Worm (Caenorhabditis elegans) whole organism, L2 larva: ENCODE data around the gene F07G11.4.

Experiments
- C34F6.9 ChIP-seq: fragments of 150-350 bp; optimal IDR thresholded peaks from 2 replicates; lab custom pipeline; 2014; ENCODE audit warnings: missing biosample characterization, missing genetic modification characterization
- F13H6.1 ChIP-seq: sonication (generic microtip); optimal IDR thresholded peaks from 2 replicates; lab custom pipeline; 2016; ENCODE audit warnings: missing genetic modification characterization, missing compliant biosample characterization
- R02D3.7 ChIP-seq: fragments of 150-350 bp; optimal IDR thresholded peaks from 2 replicates; lab custom pipeline; 2014; ENCODE audit warnings: missing biosample characterization, missing genetic modification characterization
- Y55F3AM.14 ChIP-seq: fragments of 200-800 bp; sonication (Bioruptor generic); optimal IDR thresholded peaks from 2 replicates; lab custom pipeline; 2018; ENCODE audit warnings: mild to moderate bottlenecking, missing genetic modification characterization, missing compliant biosample characterization
- ZK546.5 ChIP-seq: sonication (generic microtip); optimal IDR thresholded peaks from 2 replicates; lab custom pipeline; 2017; ENCODE audit warnings: missing biosample characterization, missing genetic modification characterization
- alr-1 ChIP-seq: fragments of 150-350 bp; optimal IDR thresholded peaks from 2 replicates; lab custom pipeline; 2014; ENCODE audit warnings: missing biosample characterization, missing genetic modification characterization
- aly-2 ChIP-seq: fragments of 150-350 bp; optimal IDR thresholded peaks from 2 replicates; lab custom pipeline; 2014; ENCODE audit warnings: missing biosample characterization, missing genetic modification characterization
- ama-1 ChIP-seq: fragments of 150-350 bp; optimal IDR thresholded peaks from 2 replicates; lab custom pipeline; 2018; ENCODE audit warnings: inconsistent platforms
- blmp-1 ChIP-seq: sonication (generic microtip); optimal IDR thresholded peaks from 2 replicates; lab custom pipeline; 2017; ENCODE audit warnings: missing genetic modification characterization, mild to moderate bottlenecking, missing compliant biosample characterization, antibody characterized with exemption, moderate library complexity; ENCODE audit not compliant: insufficient read depth
- ceh-82 ChIP-seq: fragments of 150-350 bp; optimal IDR thresholded peaks from 2 replicates; lab custom pipeline; 2014; ENCODE audit warnings: missing biosample characterization, missing genetic modification characterization
- crh-2 ChIP-seq: sonication (generic microtip); optimal IDR thresholded peaks from 2 replicates; lab custom pipeline; 2017; ENCODE audit warnings: missing biosample characterization, missing genetic modification characterization
- dmd-4 ChIP-seq: sonication (generic microtip); optimal IDR thresholded peaks from 2 replicates; lab custom pipeline; 2017; ENCODE audit warnings: missing biosample characterization, missing genetic modification characterization
- elt-1 ChIP-seq: fragments of 150-350 bp; optimal IDR thresholded peaks from 2 replicates; lab custom pipeline; 2014; ENCODE audit warnings: missing biosample characterization, missing genetic modification characterization
- elt-3 ChIP-seq: sonication (generic microtip); optimal IDR thresholded peaks from 2 replicates; lab custom pipeline; 2017; ENCODE audit warnings: missing biosample characterization, missing genetic modification characterization
- fos-1 ChIP-seq: fragments of 150-350 bp; optimal IDR thresholded peaks from 2 replicates; lab custom pipeline; 2014; ENCODE audit warnings: missing biosample characterization, missing genetic modification characterization
- lin-13 ChIP-seq: fragments of 150-350 bp; optimal IDR thresholded peaks from 2 replicates; lab custom pipeline; 2014; ENCODE audit warnings: missing biosample characterization, missing genetic modification reagents, missing genetic modification characterization
- lin-39 ChIP-seq: fragments of 150-350 bp; optimal IDR thresholded peaks from 2 replicates; lab custom pipeline; 2014; ENCODE audit warnings: missing biosample characterization, missing genetic modification reagents, missing genetic modification characterization
- mbf-1 ChIP-seq: sonication (generic microtip); optimal IDR thresholded peaks from 2 replicates; lab custom pipeline; 2017; ENCODE audit warnings: missing biosample characterization, missing genetic modification characterization
- nhr-10 ChIP-seq: sonication (generic microtip); optimal IDR thresholded peaks from 2 replicates; lab custom pipeline; 2017; ENCODE audit warnings: missing biosample characterization, missing genetic modification characterization
- nhr-11 ChIP-seq: fragments of 150-350 bp; optimal IDR thresholded peaks from 2 replicates; lab custom pipeline; 2014; ENCODE audit warnings: missing biosample characterization, missing genetic modification characterization
- nhr-12 ChIP-seq: fragments of 150-350 bp; optimal IDR thresholded peaks from 2 replicates; lab custom pipeline; 2014; ENCODE audit warnings: missing biosample characterization, missing genetic modification characterization
- nhr-129 ChIP-seq: fragments of 150-350 bp; optimal IDR thresholded peaks from 2 replicates; lab custom pipeline; 2014; ENCODE audit warnings: missing biosample characterization, missing genetic modification characterization
- nhr-25 ChIP-seq: fragments of 150-350 bp; sonication (generic microtip); optimal IDR thresholded peaks from 3 replicates; lab custom pipeline; 2014; ENCODE audit warnings: missing biosample characterization, missing genetic modification characterization
- nhr-6 ChIP-seq: fragments of 150-350 bp; optimal IDR thresholded peaks from 2 replicates; lab custom pipeline; 2014; ENCODE audit warnings: missing biosample characterization, missing genetic modification characterization
- peb-1 ChIP-seq: fragments of 150-350 bp; optimal IDR thresholded peaks from 2 replicates; lab custom pipeline; 2014; ENCODE audit warnings: missing biosample characterization, missing genetic modification characterization
- skn-1 ChIP-seq: sonication (generic microtip); optimal IDR thresholded peaks from 2 replicates; lab custom pipeline; 2017; ENCODE audit warnings: missing biosample characterization, missing genetic modification characterization
- sma-3 ChIP-seq: sonication (generic microtip); optimal IDR thresholded peaks from 2 replicates; lab custom pipeline; 2016; ENCODE audit warnings: missing genetic modification reagents, missing genetic modification characterization, missing compliant biosample characterization
- sma-9 ChIP-seq, 2 experiments: fragments of 150-350 bp in 1 of 2; sonication (generic microtip) in 1 of 2; optimal IDR thresholded peaks; 2 replicates each; lab custom pipeline; 2014 to 2016; ENCODE audit warnings: missing genetic modification characterization in 2 of 2, mild to moderate bottlenecking in 1 of 2, missing biosample characterization in 1 of 2, missing compliant biosample characterization in 1 of 2, missing genetic modification reagents in 1 of 2, moderate library complexity in 1 of 2
- snpc-4 ChIP-seq: fragments of 150-350 bp; optimal IDR thresholded peaks from 2 replicates; lab custom pipeline; 2014; ENCODE audit warnings: missing biosample characterization, missing genetic modification characterization
- unc-39 ChIP-seq: fragments of 150-350 bp; optimal IDR thresholded peaks from 2 replicates; lab custom pipeline; 2014; ENCODE audit warnings: missing biosample characterization, missing genetic modification characterization
- unc-55 ChIP-seq: fragments of 150-350 bp; sonication (generic microtip); optimal IDR thresholded peaks from 3 replicates; lab custom pipeline; 2014; ENCODE audit warnings: missing biosample characterization, missing genetic modification reagents, missing genetic modification characterization
- unc-62 ChIP-seq: fragments of 150-350 bp; optimal IDR thresholded peaks from 2 replicates; lab custom pipeline; 2014; ENCODE audit warnings: missing biosample characterization, missing genetic modification reagents, missing genetic modification characterization
- zag-1 ChIP-seq: fragments of 150-350 bp; optimal IDR thresholded peaks from 2 replicates; lab custom pipeline; 2014; ENCODE audit warnings: missing biosample characterization, missing genetic modification characterization
- ztf-1 ChIP-seq: fragments of 200-800 bp; sonication (Bioruptor generic); conservative IDR thresholded peaks from 2 replicates; pipeline ENCODE4 v1.3.6; 2022; ENCODE audit warnings: missing genetic modification characterization, missing compliant biosample characterization
- ztf-4 ChIP-seq: fragments of 150-350 bp; optimal IDR thresholded peaks from 2 replicates; lab custom pipeline; 2014; ENCODE audit warnings: missing biosample characterization, missing genetic modification characterization

Gene F07G11.4

ce11 chrV:7298463-7298862 is 3.3 kb upstream of the F07G11.4 start, which contains the start of gene F07G11.3:
F07G11.3 (plus strand) TSS chrV:7298763.
- TF ChIP-seq peb-1 (tag; lab: Kevin White, UChicago), result no peak
- no peak for TF ChIP-seq zag-1 (tag; lab: Kevin White, UChicago)
- no peak for TF ChIP-seq nhr-129 (tag; lab: Kevin White, UChicago)
- TF ChIP-seq ztf-4 (tag; lab: Kevin White, UChicago), result no peak
- no peak for TF ChIP-seq ceh-82
- no peak for TF ChIP-seq elt-3
- TF ChIP-seq crh-2, result no peak
- TF ChIP-seq blmp-1 (tag; lab: Kevin White, UChicago), result no peak
- no peak for TF ChIP-seq Y55F3AM.14 (GFP tag; lab: Kevin White, UChicago)
- no peak for TF ChIP-seq ztf-1
- TF ChIP-seq lin-39 (tag; lab: Kevin White, UChicago), result no peak
- no peak for TF ChIP-seq dmd-4 (tag; lab: Kevin White, UChicago)
- no peak for TF ChIP-seq unc-55 (GFP tag; lab: Kevin White, UChicago)
- no peak for TF ChIP-seq fos-1 (tag; lab: Kevin White, UChicago)
- no peak for TF ChIP-seq mbf-1 (tag; lab: Kevin White, UChicago)
- no peak for TF ChIP-seq aly-2 (tag; lab: Kevin White, UChicago)
- no peak for TF ChIP-seq alr-1 (tag; lab: Kevin White, UChicago)
- TF ChIP-seq, all 48 proteins: peak for 0

ce11 chrV:7297263-7297662 is 2.1 kb upstream of the F07G11.4 start, which contains the start of gene srj-32:
srj-32 (minus strand) TSS chrV:7297363.
- TF ChIP-seq lin-39 (tag; lab: Kevin White, UChicago) (no peak), skn-1 (tag; lab: Kevin White, UChicago) (no peak)

ce11 chrV:7288699-7289098 is 6.5 kb downstream of the F07G11.4 start, which contains the start of gene C13A2.1:
C13A2.1 (plus strand) TSS chrV:7288999.
- TF ChIP-seq ceh-82 (no peak), elt-1 (peak; percentile 6)

- no peak for TF ChIP-seq C34F6.9 (tag; lab: Kevin White, UChicago)
- TF ChIP-seq unc-62, result no peak
- no peak for TF ChIP-seq crh-2
- TF ChIP-seq peb-1 (tag; lab: Kevin White, UChicago), result no peak
- TF ChIP-seq fos-1 (tag; lab: Kevin White, UChicago), result no peak
- TF ChIP-seq nhr-11 (tag; lab: Kevin White, UChicago), result no peak
- no peak for TF ChIP-seq ZK546.5 (tag; lab: Kevin White, UChicago)
- TF ChIP-seq unc-55 (GFP tag; lab: Kevin White, UChicago), result no peak
- no peak for TF ChIP-seq snpc-4 (tag; lab: Kevin White, UChicago)
- TF ChIP-seq nhr-129 (tag; lab: Kevin White, UChicago), result no peak
Measured at ce11 chrV:7282037-7282436, 13.1 kb downstream of the F07G11.4 start, which contains the start of gene C13A2.3. C13A2.3 (plus strand) TSS chrV:7282337.

- TF ChIP-seq unc-62 (no peak), lin-13 (no peak)
Measured at ce11 chrV:7279090-7279489, 16.1 kb downstream of the F07G11.4 start, which contains the start of gene C13A2.4. C13A2.4 (plus strand) TSS chrV:7279390.

- TF ChIP-seq nhr-10 (tag; lab: Kevin White, UChicago), result no peak
- TF ChIP-seq ztf-1, result no peak
- TF ChIP-seq unc-39 (tag; lab: Kevin White, UChicago), result no peak
- no peak for TF ChIP-seq R02D3.7
- no peak for TF ChIP-seq peb-1 (tag; lab: Kevin White, UChicago)
- TF ChIP-seq ama-1 (lab: Kevin White, UChicago), result no peak
- TF ChIP-seq sma-9 (GFP tag; optimal IDR thresholded peaks at IDR 0.05; lab: Kevin White, UChicago), result no peak
- TF ChIP-seq sma-9 (tag; optimal IDR thresholded peaks at IDR 0.05; lab: Kevin White, UChicago), result no peak
- TF ChIP-seq elt-1, result no peak
- no peak for TF ChIP-seq ceh-82
- TF ChIP-seq sma-3, result no peak
- no peak for TF ChIP-seq nhr-25 (tag; lab: Kevin White, UChicago)
- no peak for TF ChIP-seq crh-2
- TF ChIP-seq nhr-11 (tag; lab: Kevin White, UChicago), result no peak
- TF ChIP-seq lin-39 (tag; lab: Kevin White, UChicago), result no peak
- no peak for TF ChIP-seq nhr-12 (tag; lab: Kevin White, UChicago)
- TF ChIP-seq F13H6.1 (tag; lab: Kevin White, UChicago), result no peak
- TF ChIP-seq fos-1 (tag; lab: Kevin White, UChicago), result no peak
- no peak for TF ChIP-seq aly-2 (tag; lab: Kevin White, UChicago)
- TF ChIP-seq nhr-6, result no peak
Measured at ce11 chrV:7275491-7275890, 19.7 kb downstream of the F07G11.4 start, which contains the start of gene C13A2.5. C13A2.5 (plus strand) TSS chrV:7275791.
